Worm (Caenorhabditis elegans) whole organism, L4 larva: ENCODE results near the gene D1005.2.

Experiments
- D1046.2 ChIP-seq: fragments of 200-800 bp; sonication (Bioruptor generic); IDR thresholded peaks from 2 replicates; pipeline ENCODE4 v1.3.6; 2022; ENCODE audit warnings: missing genetic modification characterization, missing compliant biosample characterization
- F44E2.7 ChIP-seq: fragments of 200-800 bp; sonication (Bioruptor generic); IDR thresholded peaks from 2 replicates; pipeline ENCODE4 v2.1.2; 2022; ENCODE audit warnings: missing genetic modification characterization, missing compliant biosample characterization
- F49E8.2 ChIP-seq: sonication (generic microtip); optimal IDR thresholded peaks from 2 replicates; lab custom pipeline; 2016; ENCODE audit warnings: missing compliant biosample characterization, mild to moderate bottlenecking, missing genetic modification characterization, borderline replicate concordance
- R02D3.7 ChIP-seq: fragments of 150-350 bp; sonication (generic microtip); optimal IDR thresholded peaks from 3 replicates; lab custom pipeline; 2014; ENCODE audit warnings: missing biosample characterization, missing genetic modification characterization
- T26A8.4 ChIP-seq: fragments of 200-800 bp; sonication (Bioruptor generic); IDR thresholded peaks from 2 replicates; pipeline ENCODE4 v1.3.6; 2022; ENCODE audit warnings: missing genetic modification characterization, missing compliant biosample characterization
- Y105C5A.15 ChIP-seq: fragments of 200-800 bp; sonication (Bioruptor generic); IDR thresholded peaks from 2 replicates; pipeline ENCODE4 v1.3.6; 2022; ENCODE audit warnings: missing genetic modification characterization, missing compliant biosample characterization
- Y75B8A.6 ChIP-seq: fragments of 200-800 bp; sonication (Bioruptor generic); IDR thresholded peaks from 2 replicates; pipeline ENCODE4 v1.3.6; 2022; ENCODE audit warnings: missing genetic modification reagents, missing genetic modification characterization, missing compliant biosample characterization
- ZK337.2 ChIP-seq: fragments of 200-800 bp; sonication (Bioruptor generic); IDR thresholded peaks from 2 replicates; pipeline ENCODE4 v1.3.6; 2022; ENCODE audit warnings: missing genetic modification reagents, missing genetic modification characterization, missing compliant biosample characterization
- aha-1 ChIP-seq: fragments of 150-350 bp; peaks from one replicate; lab custom pipeline; 2014; ENCODE audit warnings: missing biosample characterization, missing genetic modification characterization
- aly-2 ChIP-seq: sonication (generic microtip); optimal IDR thresholded peaks from 2 replicates; lab custom pipeline; 2018; ENCODE audit warnings: missing biosample characterization, missing genetic modification characterization
- arid-1 ChIP-seq: fragments of 200-800 bp; sonication (Bioruptor generic); conservative IDR thresholded peaks from 2 replicates; pipeline ENCODE4 v1.3.6; 2022; ENCODE audit warnings: missing genetic modification reagents, missing genetic modification characterization, missing compliant biosample characterization
- attf-4 ChIP-seq: sonication (generic microtip); optimal IDR thresholded peaks from 3 replicates; lab custom pipeline; 2017; ENCODE audit warnings: missing biosample characterization, missing genetic modification characterization
- ceh-62 ChIP-seq: sonication (generic microtip); optimal IDR thresholded peaks from 2 replicates; lab custom pipeline; 2017; ENCODE audit warnings: missing biosample characterization, missing genetic modification characterization
- ceh-82 ChIP-seq: sonication (generic microtip); optimal IDR thresholded peaks from 2 replicates; lab custom pipeline; 2017; ENCODE audit warnings: missing biosample characterization, missing genetic modification characterization
- cey-2 ChIP-seq: sonication (generic microtip); optimal IDR thresholded peaks from 3 replicates; lab custom pipeline; 2017; ENCODE audit warnings: missing genetic modification characterization, mild to moderate bottlenecking, missing compliant biosample characterization, antibody characterized with exemption, borderline replicate concordance; ENCODE audit not compliant: insufficient read depth
- daf-12 ChIP-seq: fragments of 150-350 bp; optimal IDR thresholded peaks from 2 replicates; lab custom pipeline; 2014; ENCODE audit warnings: missing biosample characterization, missing genetic modification reagents, missing genetic modification characterization
- daf-16 ChIP-seq, 3 experiments: sonication (generic microtip); optimal IDR thresholded peaks; 2 replicates each; lab custom pipeline; 2016 to 2017; ENCODE audit warnings: missing genetic modification characterization in 3 of 3, missing genetic modification reagents in 3 of 3, mild to moderate bottlenecking in 2 of 3, missing compliant biosample characterization in 2 of 3, missing biosample characterization in 1 of 3, moderate library complexity in 1 of 3
- dmd-6 ChIP-seq: fragments of 200-800 bp; sonication (Bioruptor generic); IDR thresholded peaks from 2 replicates; pipeline ENCODE4 v1.3.6; 2022; ENCODE audit warnings: missing genetic modification reagents, missing genetic modification characterization, missing compliant biosample characterization
- dmd-8 ChIP-seq: fragments of 200-800 bp; sonication (Bioruptor generic); IDR thresholded peaks from 2 replicates; pipeline ENCODE4 v1.3.6; 2022; ENCODE audit warnings: missing genetic modification characterization, missing compliant biosample characterization
- dmd-9 ChIP-seq: fragments of 200-800 bp; sonication (Bioruptor generic); IDR thresholded peaks from 2 replicates; pipeline ENCODE4 v1.3.6; 2022; ENCODE audit warnings: missing genetic modification reagents, missing genetic modification characterization, missing compliant biosample characterization
- duxl-1 ChIP-seq: sonication (generic microtip); optimal IDR thresholded peaks from 2 replicates; lab custom pipeline; 2016; ENCODE audit warnings: mild to moderate bottlenecking, missing genetic modification characterization, moderate library complexity, missing compliant biosample characterization; ENCODE audit not compliant: poor library complexity
- dve-1 ChIP-seq: sonication (generic microtip); optimal IDR thresholded peaks from 2 replicates; lab custom pipeline; 2017; ENCODE audit warnings: antibody characterized with exemption, mild to moderate bottlenecking, missing genetic modification characterization, missing compliant biosample characterization; ENCODE audit not compliant: insufficient read depth
- egl-27 ChIP-seq: sonication (generic microtip); optimal IDR thresholded peaks from 3 replicates; lab custom pipeline; 2017; ENCODE audit warnings: missing biosample characterization, missing genetic modification reagents, missing genetic modification characterization
- fkh-10 ChIP-seq: fragments of 150-350 bp; optimal IDR thresholded peaks from 2 replicates; lab custom pipeline; 2014; ENCODE audit warnings: missing biosample characterization, missing genetic modification reagents, missing genetic modification characterization
- fos-1 ChIP-seq: fragments of 150-350 bp; optimal IDR thresholded peaks from 2 replicates; lab custom pipeline; 2014; ENCODE audit warnings: missing biosample characterization, missing genetic modification characterization
- gei-8 ChIP-seq: fragments of 200-800 bp; sonication (Bioruptor generic); optimal IDR thresholded peaks from 2 replicates; lab custom pipeline; 2018; ENCODE audit warnings: mild to moderate bottlenecking, missing genetic modification characterization, missing compliant biosample characterization
- hif-1 ChIP-seq, 2 experiments: sonication (generic microtip); optimal IDR thresholded peaks; 2 replicates each; lab custom pipeline; 2016 to 2017; ENCODE audit warnings: missing compliant biosample characterization in 2 of 2, missing genetic modification characterization in 2 of 2, missing genetic modification reagents in 2 of 2, missing genotype in 2 of 2, mild to moderate bottlenecking in 1 of 2
- hlh-30 ChIP-seq: sonication (generic microtip); optimal IDR thresholded peaks from 2 replicates; lab custom pipeline; 2017; ENCODE audit warnings: antibody characterized with exemption, mild to moderate bottlenecking, missing genetic modification characterization, missing compliant biosample characterization; ENCODE audit not compliant: insufficient read depth
- hmg-1.1 ChIP-seq: fragments of 200-800 bp; sonication (Bioruptor generic); IDR thresholded peaks from 2 replicates; pipeline ENCODE4 v1.3.6; 2022; ENCODE audit warnings: missing genetic modification reagents, missing genetic modification characterization, missing compliant biosample characterization
- lin-15B ChIP-seq: fragments of 150-350 bp; sonication (generic microtip); optimal IDR thresholded peaks from 3 replicates; lab custom pipeline; 2014; ENCODE audit warnings: missing biosample characterization, missing genetic modification characterization
- lin-38 ChIP-seq: fragments of 200-800 bp; sonication (Bioruptor generic); IDR thresholded peaks from 2 replicates; pipeline ENCODE4 v1.3.6; 2022; ENCODE audit warnings: missing genetic modification reagents, missing genetic modification characterization, missing compliant biosample characterization
- lin-39 ChIP-seq: fragments of 150-350 bp; optimal IDR thresholded peaks from 2 replicates; lab custom pipeline; 2014; ENCODE audit warnings: missing biosample characterization, missing genetic modification reagents, missing genetic modification characterization
- madf-9 ChIP-seq: fragments of 200-800 bp; sonication (Bioruptor generic); conservative IDR thresholded peaks from 2 replicates; pipeline ENCODE4 v1.3.6; 2022; ENCODE audit warnings: missing genetic modification reagents, missing genetic modification characterization, missing compliant biosample characterization
- mxl-2 ChIP-seq: fragments of 200-800 bp; sonication (Bioruptor generic); conservative IDR thresholded peaks from 2 replicates; pipeline ENCODE4 v1.3.6; 2022; ENCODE audit warnings: missing genetic modification reagents, missing genetic modification characterization, missing compliant biosample characterization
- mxl-3 ChIP-seq: fragments of 200-800 bp; sonication (Bioruptor generic); optimal IDR thresholded peaks from 2 replicates; lab custom pipeline; 2018; ENCODE audit warnings: mild to moderate bottlenecking, missing genetic modification characterization, missing compliant biosample characterization
- nhr-102 ChIP-seq: sonication (generic microtip); optimal IDR thresholded peaks from 2 replicates; lab custom pipeline; 2016; ENCODE audit warnings: mild to moderate bottlenecking, missing genetic modification characterization, moderate library complexity, missing compliant biosample characterization
- nhr-25 ChIP-seq: sonication (generic microtip); optimal IDR thresholded peaks from 2 replicates; lab custom pipeline; 2017; ENCODE audit warnings: missing genetic modification characterization, mild to moderate bottlenecking, missing compliant biosample characterization, antibody characterized with exemption, moderate library complexity, borderline replicate concordance; ENCODE audit not compliant: insufficient read depth
- nhr-28 ChIP-seq: fragments of 150-350 bp; optimal IDR thresholded peaks from 2 replicates; lab custom pipeline; 2014; ENCODE audit warnings: missing biosample characterization, missing genetic modification characterization
- nhr-6 ChIP-seq: fragments of 150-350 bp; optimal IDR thresholded peaks from 2 replicates; lab custom pipeline; 2014; ENCODE audit warnings: missing biosample characterization, missing genetic modification characterization
- nhr-76 ChIP-seq: fragments of 150-350 bp; optimal IDR thresholded peaks from 2 replicates; lab custom pipeline; 2014; ENCODE audit warnings: missing biosample characterization, missing genetic modification characterization
- php-3 ChIP-seq: fragments of 200-800 bp; sonication (Bioruptor generic); IDR thresholded peaks from 2 replicates; pipeline ENCODE4 v1.3.6; 2022; ENCODE audit warnings: missing genetic modification reagents, missing genetic modification characterization, missing compliant biosample characterization
- set-16 ChIP-seq: fragments of 200-800 bp; sonication (Bioruptor generic); IDR thresholded peaks from 2 replicates; pipeline ENCODE4 v1.3.6; 2022; ENCODE audit warnings: missing genetic modification reagents, missing genetic modification characterization, missing compliant biosample characterization
- skn-1 ChIP-seq: fragments of 150-350 bp; optimal IDR thresholded peaks from 2 replicates; lab custom pipeline; 2014; ENCODE audit warnings: missing biosample characterization, missing genetic modification characterization
- spr-3 ChIP-seq: fragments of 200-800 bp; sonication (Bioruptor generic); optimal IDR thresholded peaks from 2 replicates; lab custom pipeline; 2018; ENCODE audit warnings: mild to moderate bottlenecking, missing genetic modification characterization, missing compliant biosample characterization
- tag-97 ChIP-seq: fragments of 200-800 bp; sonication (Bioruptor generic); IDR thresholded peaks from 2 replicates; pipeline ENCODE4 v1.3.6; 2022; ENCODE audit warnings: missing genetic modification characterization, missing compliant biosample characterization
- unc-130 ChIP-seq: sonication (generic microtip); optimal IDR thresholded peaks from 2 replicates; lab custom pipeline; 2016; ENCODE audit warnings: missing genetic modification reagents, missing genetic modification characterization, missing compliant biosample characterization
- zag-1 ChIP-seq: fragments of 150-350 bp; optimal IDR thresholded peaks from 2 replicates; lab custom pipeline; 2014; ENCODE audit warnings: missing biosample characterization, missing genetic modification characterization
- zip-11 ChIP-seq: fragments of 200-800 bp; sonication (Bioruptor generic); IDR thresholded peaks from 2 replicates; pipeline ENCODE4 v1.3.6; 2022; ENCODE audit warnings: missing genetic modification characterization, missing compliant biosample characterization
- zip-2 ChIP-seq: fragments of 150-350 bp; optimal IDR thresholded peaks from 2 replicates; lab custom pipeline; 2014; ENCODE audit warnings: missing biosample characterization, missing genetic modification characterization
- ztf-11 ChIP-seq: fragments of 150-350 bp; optimal IDR thresholded peaks from 2 replicates; lab custom pipeline; 2014; ENCODE audit warnings: missing biosample characterization, missing genetic modification characterization
- ztf-7 ChIP-seq: fragments of 150-350 bp; optimal IDR thresholded peaks from 2 replicates; lab custom pipeline; 2014; ENCODE audit warnings: missing biosample characterization, missing genetic modification characterization

Gene D1005.2

DNA sequence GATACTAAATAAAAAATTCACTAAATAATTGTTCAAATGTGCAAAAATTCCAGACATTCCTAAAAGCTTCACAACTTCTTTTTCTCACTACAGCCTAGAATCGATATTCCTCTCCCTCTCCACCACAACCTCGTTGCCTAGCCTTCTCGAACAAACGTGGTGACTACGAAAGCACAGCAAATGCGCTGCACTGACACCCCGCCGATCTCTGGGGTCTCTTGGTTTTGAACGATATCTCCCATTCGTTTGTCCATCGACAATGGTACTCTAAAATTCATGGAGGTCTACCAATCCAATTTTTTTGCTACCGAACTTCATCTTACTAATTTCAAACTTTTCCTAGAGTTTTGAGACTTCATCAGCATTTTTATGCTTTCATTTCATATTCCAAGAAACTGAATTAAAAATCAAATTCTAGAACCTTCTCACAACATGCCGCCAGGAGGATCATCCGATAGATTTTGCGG, 8.4 kb upstream of the D1005.2 start, which contains the start of gene W05H7.1 (continued):
- TF ChIP-seq D1046.2 (GFP tag; lab: Robert Waterston, UW) (no peak), fos-1 (tag; lab: Kevin White, UChicago) (no peak), ztf-11 (no peak), hif-1 (tag; optimal IDR thresholded peaks at IDR 0.05; lab: Kevin White, UChicago) (no peak), hlh-30 (tag; lab: Kevin White, UChicago) (peak; percentile 57), Y75B8A.6 (GFP tag; lab: Robert Waterston, UW) (no peak), ztf-7 (no peak), lin-38 (GFP tag; lab: Robert Waterston, UW) (peak; percentile 38), fkh-10 (GFP tag; lab: Kevin White, UChicago) (peak; percentile 4), tag-97 (GFP tag; lab: Robert Waterston, UW) (no peak), dve-1 (tag; lab: Kevin White, UChicago) (peak; percentile 59), mxl-2 (GFP tag; lab: Robert Waterston, UW) (no peak), T26A8.4 (no peak), madf-9 (no peak), php-3 (GFP tag; lab: Robert Waterston, UW) (no peak), daf-12 (no peak), ceh-82 (tag; lab: Kevin White, UChicago) (no peak), hmg-1.1 (GFP tag; lab: Robert Waterston, UW) (peak; percentile 61), zag-1 (tag; lab: Kevin White, UChicago) (no peak), nhr-28 (peak; percentile 41), F49E8.2 (no peak), nhr-102 (tag; lab: Kevin White, UChicago) (no peak), duxl-1 (tag; lab: Kevin White, UChicago) (no peak), arid-1 (no peak), aha-1 (tag; lab: Kevin White, UChicago) (peak; percentile 94), gei-8 (no peak), egl-27 (tag; lab: Kevin White, UChicago) (no peak), ceh-62 (tag; lab: Kevin White, UChicago) (no peak), R02D3.7 (tag; lab: Kevin White, UChicago) (no peak), aly-2 (tag; lab: Kevin White, UChicago) (no peak), nhr-6 (tag; lab: Kevin White, UChicago) (peak; percentile 54), skn-1 (no peak), cey-2 (tag; lab: Kevin White, UChicago) (no peak), dmd-6 (GFP tag; lab: Robert Waterston, UW) (no peak), nhr-25 (tag; lab: Kevin White, UChicago) (no peak), F44E2.7 (GFP tag; lab: Robert Waterston, UW) (no peak), attf-4 (tag; lab: Kevin White, UChicago) (no peak), nhr-76 (no peak), dmd-9 (GFP tag; lab: Robert Waterston, UW) (no peak), daf-16 (GFP tag; optimal IDR thresholded peaks at IDR 0.05; lab: Kevin White, UChicago) (no peak), daf-16 (tag; optimal IDR thresholded peaks at IDR 0.05; lab: Kevin White, UChicago) (peak; percentile 14), set-16 (GFP tag; lab: Robert Waterston, UW) (no peak), dmd-8 (GFP tag; lab: Robert Waterston, UW) (no peak), ZK337.2 (GFP tag; lab: Robert Waterston, UW) (no peak), lin-39 (tag; lab: Kevin White, UChicago) (no peak), zip-2 (tag; lab: Kevin White, UChicago) (no peak), mxl-3 (GFP tag; lab: Kevin White, UChicago) (peak; percentile 56), lin-15B (tag; lab: Kevin White, UChicago) (no peak), Y105C5A.15 (GFP tag; lab: Robert Waterston, UW) (no peak), unc-130 (no peak), zip-11 (GFP tag; lab: Robert Waterston, UW) (no peak), spr-3 (GFP tag; lab: Kevin White, UChicago) (no peak)
